Fruit fly (Drosophila melanogaster) whole organism, pupa: ENCODE data around the gene Grl36a.

ENCODE experiments used
- CG10348 ChIP-seq: fragments of 200-800 bp; sonication (Bioruptor generic); IDR thresholded peaks from 2 replicates; pipeline ENCODE4 v1.3.6; 2022; ENCODE audit warnings: missing biosample characterization, missing genetic modification characterization
- EcR ChIP-seq: fragments of 200-800 bp; sonication (Bioruptor generic); optimal IDR thresholded peaks from 3 replicates; lab custom pipeline; 2019; ENCODE audit warnings: missing biosample characterization, missing genetic modification characterization, mild to moderate bottlenecking, moderate library complexity, missing genetic modification reagents
- Snoo ChIP-seq: fragments of 200-800 bp; sonication (Bioruptor generic); optimal IDR thresholded peaks from 3 replicates; lab custom pipeline; 2017; ENCODE audit warnings: missing biosample characterization, mild to moderate bottlenecking, missing genetic modification characterization, inconsistent platforms
- fd96Ca ChIP-seq: fragments of 200-800 bp; sonication (Bioruptor generic); IDR thresholded peaks from 3 replicates; pipeline ENCODE4 v1.3.6; 2022; ENCODE audit warnings: missing biosample characterization, missing genetic modification characterization

DNA sequence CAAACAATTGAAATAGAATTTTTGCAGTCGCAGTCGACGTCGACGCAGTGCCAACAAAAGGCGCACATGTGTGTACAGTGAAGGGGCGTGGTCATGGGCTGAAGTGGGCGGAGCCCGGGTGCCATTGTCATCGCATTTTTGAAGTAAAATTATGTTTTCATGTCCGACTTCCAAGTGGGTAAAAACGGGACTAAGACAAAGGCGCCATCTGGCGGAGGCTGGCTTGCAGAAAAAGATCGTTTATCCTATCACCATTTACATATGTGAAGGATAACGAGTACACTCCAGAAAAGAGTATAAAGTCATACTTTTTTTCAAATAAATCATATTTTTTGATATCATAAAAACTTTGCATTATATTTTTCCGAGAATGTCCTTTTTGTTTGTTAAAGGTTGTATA, 18.4 kb upstream of the Grl36a start:
- TF ChIP-seq CG10348 (GFP tag; lab: Robert Waterston, UW), result no peak
- TF ChIP-seq EcR, result no peak
- no peak for TF ChIP-seq fd96Ca (GFP tag; lab: Robert Waterston, UW)
- no peak for TF ChIP-seq Snoo (tag; lab: Kevin White, UChicago)
